In the genomic region with DNA sequence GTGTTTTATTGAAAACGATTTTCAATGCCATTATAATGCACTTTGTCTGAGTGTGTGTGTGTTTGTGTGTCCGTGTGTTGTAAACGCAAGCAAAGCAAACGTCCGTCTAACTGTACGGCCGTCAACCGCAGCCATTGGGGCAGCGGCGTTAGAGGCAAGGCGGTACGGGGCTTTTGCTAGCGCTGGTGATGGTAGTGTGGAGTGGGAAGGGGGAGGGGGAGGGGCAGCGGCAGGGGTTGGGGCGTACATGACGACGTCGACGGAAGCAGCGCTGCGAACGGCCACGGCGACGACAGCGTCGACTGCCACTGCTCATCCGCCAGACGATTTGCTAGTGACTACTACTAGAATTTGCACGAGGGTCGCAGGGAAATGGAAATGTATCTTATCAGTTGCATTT, we compare ENCODE assay signal across 5 fruit fly cellular contexts.
TF ChIP-seq lines count a peak whose summit lies in the region.

No protein-coding gene starts in this region.

- no peak for TF ChIP-seq CTCF in whole organism, embryonic (GFP tag; optimal IDR thresholded peaks at IDR 0.05; lab: Kevin White, UChicago)

TF ChIP-seq in whole organism, adult, 20 proteins besides CTCF, POLR2A, EP300 and RAD21:
- peak; percentile 62 for TF ChIP-seq tj (GFP tag; optimal IDR thresholded peaks at IDR 0.05; lab: Kevin White, UChicago)
- TF ChIP-seq cic (GFP tag; optimal IDR thresholded peaks at IDR 0.05; lab: Kevin White, UChicago), result peak; percentile 92
- TF ChIP-seq pad (GFP tag; optimal IDR thresholded peaks at IDR 0.05; lab: Kevin White, UChicago), result peak; percentile 37
- peak; percentile 81 for TF ChIP-seq CG12768 (GFP tag; optimal IDR thresholded peaks at IDR 0.05; lab: Kevin White, UChicago)
- TF ChIP-seq kay (GFP tag; lab: Kevin White, UChicago; ENCODE audit: borderline replicate concordance), result no peak

TF ChIP-seq in whole organism, embryonic, 481 proteins besides CTCF, POLR2A, EP300 and RAD21 (continues in another document):
- no peak for TF ChIP-seq knrl (GFP tag; IDR thresholded peaks at IDR 0.05; lab: Robert Waterston, UW; ENCODE audit: partially characterized antibody)
- no peak for TF ChIP-seq Hand (GFP tag; optimal IDR thresholded peaks at IDR 0.05; lab: Kevin White, UChicago)
- no peak for TF ChIP-seq Tbp (GFP tag; optimal IDR thresholded peaks at IDR 0.05; lab: Kevin White, UChicago)
- TF ChIP-seq MESR4 (GFP tag; optimal IDR thresholded peaks at IDR 0.05; lab: Kevin White, UChicago), result no peak
- no peak for TF ChIP-seq Stat92E (GFP tag; optimal IDR thresholded peaks at IDR 0.05; lab: Kevin White, UChicago)
- no peak for TF ChIP-seq E2f1 (GFP tag; IDR thresholded peaks at IDR 0.05; lab: Robert Waterston, UW)
- no peak for TF ChIP-seq Hey (tag; optimal IDR thresholded peaks at IDR 0.05; lab: Kevin White, UChicago)
- no peak for TF ChIP-seq org-1 (GFP tag; optimal IDR thresholded peaks at IDR 0.05; lab: Kevin White, UChicago)
- TF ChIP-seq ems (GFP tag; optimal IDR thresholded peaks at IDR 0.05; lab: Kevin White, UChicago), result no peak
- no peak for TF ChIP-seq bowl (GFP tag; IDR thresholded peaks at IDR 0.05; lab: Robert Waterston, UW)
- 0 out of 2 replicates have a peak, but pooled peaks have one; percentile 20 for TF ChIP-seq tna (GFP tag; IDR thresholded peaks at IDR 0.05; lab: Robert Waterston, UW; ENCODE audit: partially characterized antibody)
- no peak for TF ChIP-seq sob (GFP tag; IDR thresholded peaks at IDR 0.05; lab: Robert Waterston, UW)
- no peak for TF ChIP-seq luna (GFP tag; optimal IDR thresholded peaks at IDR 0.05; lab: Kevin White, UChicago)
- no peak for TF ChIP-seq Elba2 (GFP tag; optimal IDR thresholded peaks at IDR 0.05; lab: Kevin White, UChicago)
- peak; percentile 35 for TF ChIP-seq Blimp-1 (GFP tag; optimal IDR thresholded peaks at IDR 0.05; lab: Kevin White, UChicago)
- no peak for TF ChIP-seq wor (GFP tag; IDR thresholded peaks at IDR 0.05; lab: Robert Waterston, UW)
- no peak for TF ChIP-seq vnd (GFP tag; IDR thresholded peaks at IDR 0.05; lab: Robert Waterston, UW; ENCODE audit: partially characterized antibody)
- TF ChIP-seq crol (GFP tag; IDR thresholded peaks at IDR 0.05; lab: Robert Waterston, UW), result peak; percentile 89
- TF ChIP-seq mld (GFP tag; IDR thresholded peaks at IDR 0.05; lab: Robert Waterston, UW; ENCODE audit: partially characterized antibody), result 0 out of 3 replicates have a peak, but pooled peaks have one; percentile 21
- peak; percentile 56 for TF ChIP-seq cg (GFP tag; optimal IDR thresholded peaks at IDR 0.05; lab: Kevin White, UChicago)

TF ChIP-seq in whole organism, prepupa, 60 proteins besides CTCF, POLR2A, EP300 and RAD21:
- TF ChIP-seq acj6 (GFP tag; optimal IDR thresholded peaks at IDR 0.05; lab: Kevin White, UChicago) (no peak), CG4318 (GFP tag; optimal IDR thresholded peaks at IDR 0.05; lab: Kevin White, UChicago) (no peak), fkh (GFP tag; optimal IDR thresholded peaks at IDR 0.05; lab: Kevin White, UChicago) (peak; percentile 0), CG10631 (GFP tag; optimal IDR thresholded peaks at IDR 0.05; lab: Kevin White, UChicago) (no peak), Hr4 (GFP tag; optimal IDR thresholded peaks at IDR 0.05; lab: Kevin White, UChicago) (no peak), CG6163 (GFP tag; IDR thresholded peaks at IDR 0.05; lab: Robert Waterston, UW) (no peak), svp (GFP tag; lab: Kevin White, UChicago) (no peak), dac (GFP tag; optimal IDR thresholded peaks at IDR 0.05; lab: Kevin White, UChicago) (no peak), lz (GFP tag; optimal IDR thresholded peaks at IDR 0.05; lab: Kevin White, UChicago) (no peak), CG6792 (GFP tag; optimal IDR thresholded peaks at IDR 0.05; lab: Kevin White, UChicago) (no peak), CG16779 (tag; optimal IDR thresholded peaks at IDR 0.05; lab: Kevin White, UChicago) (no peak), Gug (GFP tag; IDR thresholded peaks at IDR 0.05; lab: Robert Waterston, UW) (0 out of 2 replicates have a peak, but pooled peaks have one; percentile 34), spab (GFP tag; optimal IDR thresholded peaks at IDR 0.05; lab: Kevin White, UChicago) (no peak)

TF ChIP-seq in whole organism, pupa, 21 proteins besides CTCF, POLR2A, EP300 and RAD21:
- TF ChIP-seq CG10348 (GFP tag; IDR thresholded peaks at IDR 0.05; lab: Robert Waterston, UW) (no peak), fd96Ca (GFP tag; IDR thresholded peaks at IDR 0.05; lab: Robert Waterston, UW) (peak; percentile 38; the same call in 2 of the 3 replicates), CG9948 (tag; optimal IDR thresholded peaks at IDR 0.05; lab: Kevin White, UChicago) (no peak), Ets98B (GFP tag; IDR thresholded peaks at IDR 0.05; lab: Robert Waterston, UW) (peak; percentile 39), rn (GFP tag; IDR thresholded peaks at IDR 0.05; lab: Robert Waterston, UW) (no peak), CG4496 (GFP tag; IDR thresholded peaks at IDR 0.05; lab: Robert Waterston, UW) (peak; percentile 55; the same call in 1 of the 3 replicates), CG13204 (GFP tag; optimal IDR thresholded peaks at IDR 0.05; lab: Kevin White, UChicago) (peak; percentile 20), CG32121 (GFP tag; IDR thresholded peaks at IDR 0.05; lab: Robert Waterston, UW) (peak; percentile 49; the same call in 1 of the 2 replicates), CG15710 (tag; optimal IDR thresholded peaks at IDR 0.05; lab: Kevin White, UChicago) (no peak), CG8159 (tag; optimal IDR thresholded peaks at IDR 0.05; lab: Kevin White, UChicago) (no peak)

TF ChIP-seq in whole organism, wandering third instar larva, 38 proteins besides CTCF, POLR2A, EP300 and RAD21:
- TF ChIP-seq sv (GFP tag; optimal IDR thresholded peaks at IDR 0.05; lab: Kevin White, UChicago) (no peak), ey (GFP tag; optimal IDR thresholded peaks at IDR 0.05; lab: Kevin White, UChicago) (no peak), Dfd (GFP tag; optimal IDR thresholded peaks at IDR 0.05; lab: Kevin White, UChicago) (peak; percentile 4), Rel (GFP tag; optimal IDR thresholded peaks at IDR 0.05; lab: Kevin White, UChicago) (no peak), Rel (tag; optimal IDR thresholded peaks at IDR 0.05; lab: Kevin White, UChicago) (peak; percentile 80)
